Fruit fly (Drosophila melanogaster): ENCODE measurements around the gene Pkc98E.

DNA sequence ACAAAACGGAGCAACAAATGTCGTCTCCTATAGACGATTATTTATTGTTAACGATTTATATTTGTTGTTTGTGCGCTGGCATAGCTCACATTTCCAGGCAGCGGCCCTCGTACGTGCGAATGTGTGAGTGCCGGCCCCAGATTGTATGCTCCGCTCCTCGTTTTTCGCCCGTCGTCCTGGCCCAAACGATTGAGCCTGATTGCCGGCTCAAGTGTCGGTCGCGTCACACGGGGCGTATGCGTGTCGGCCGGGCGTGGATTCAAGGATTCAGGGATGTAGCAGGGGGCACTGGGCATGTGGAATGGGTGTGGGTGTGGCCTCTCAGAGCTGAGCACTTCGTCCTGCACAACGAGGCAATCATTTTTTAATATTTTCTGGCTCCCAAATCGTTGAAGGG is 33.3 kb upstream of the Pkc98E start:
- TF ChIP-seq Sin3A (optimal IDR thresholded peaks at IDR 0.05) (no peak), h (optimal IDR thresholded peaks at IDR 0.05) (no peak), insv (optimal IDR thresholded peaks at IDR 0.05) (no peak)
